Worm (Caenorhabditis elegans) whole organism, early embryonic: ENCODE data around the gene acr-16.

Experiments
- F13C5.2 ChIP-seq: sonication (generic microtip); optimal IDR thresholded peaks from 2 replicates; lab custom pipeline; 2017; ENCODE audit warnings: mild to moderate bottlenecking, missing genetic modification characterization, inconsistent platforms, missing compliant biosample characterization
- ama-1 ChIP-seq: fragments of 150-350 bp; optimal IDR thresholded peaks from 2 replicates; lab custom pipeline; 2014
- tbx-37 ChIP-seq: fragments of 200-800 bp; sonication (Bioruptor generic); conservative IDR thresholded peaks from 2 replicates; pipeline ENCODE4 v1.3.6; 2022; ENCODE audit warnings: missing genetic modification reagents, missing genetic modification characterization, missing compliant biosample characterization
- tra-4 ChIP-seq: sonication (generic microtip); optimal IDR thresholded peaks from 2 replicates; lab custom pipeline; 2017; ENCODE audit warnings: missing genetic modification characterization, missing compliant biosample characterization

DNA sequence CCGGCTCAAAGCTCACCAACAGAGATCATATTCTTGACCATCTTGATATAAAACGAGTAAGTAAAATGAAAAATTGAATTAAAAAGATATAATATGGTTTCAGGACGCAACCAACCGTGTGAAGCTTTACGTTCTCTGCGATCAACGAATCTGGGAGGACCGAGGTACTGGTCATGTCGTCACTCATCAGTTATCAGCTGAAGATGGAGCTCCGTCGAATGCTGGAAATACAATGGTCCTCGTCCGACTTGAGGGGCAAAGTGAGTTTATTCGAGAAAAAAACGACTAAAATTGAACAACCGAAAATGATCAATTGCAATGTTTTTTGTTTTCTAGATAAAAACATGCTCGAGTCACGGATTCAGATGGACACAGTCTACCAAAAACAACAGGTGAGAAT is 47.5 kb downstream of the acr-16 start:
- no peak for TF ChIP-seq ama-1 (lab: Kevin White, UChicago)
- no peak for TF ChIP-seq tbx-37 (GFP tag; lab: Robert Waterston, UW)
- TF ChIP-seq F13C5.2 (tag; lab: Kevin White, UChicago), result no peak
- TF ChIP-seq tra-4 (tag; lab: Kevin White, UChicago), result no peak
